Worm (Caenorhabditis elegans): ENCODE measurements around the gene Y75B8A.32.

Gene Y75B8A.32

ce11 chrIII:12375614-12376013 is 17.3 kb upstream of the Y75B8A.32 start:
- no peak for TF ChIP-seq skn-1 (tag; optimal IDR thresholded peaks at IDR 0.05)
- TF ChIP-seq sem-4 (tag; optimal IDR thresholded peaks at IDR 0.05), result no peak
- no peak for TF ChIP-seq lsy-2 (tag; optimal IDR thresholded peaks at IDR 0.05)

ce11 chrIII:12373807-12374266 is 15.5 kb upstream of the Y75B8A.32 start, which contains the start of gene glrx-5:
Gene glrx-5, minus strand, starts transcription at chrIII:12373857.
- TF ChIP-seq sma-3 (GFP tag; optimal IDR thresholded peaks at IDR 0.05), result no peak
- TF ChIP-seq elt-3 (tag; optimal IDR thresholded peaks at IDR 0.05), result no peak
- no peak for TF ChIP-seq mab-5 (tag; optimal IDR thresholded peaks at IDR 0.05)
- TF ChIP-seq lsy-2 (tag; optimal IDR thresholded peaks at IDR 0.05), result no peak
- no peak for TF ChIP-seq ceh-82 (tag; optimal IDR thresholded peaks at IDR 0.05)
- no peak for TF ChIP-seq lin-39 (tag; optimal IDR thresholded peaks at IDR 0.05)
- no peak for TF ChIP-seq peb-1 (tag; optimal IDR thresholded peaks at IDR 0.05)
- no peak for TF ChIP-seq unc-62 (GFP tag; optimal IDR thresholded peaks at IDR 0.05)
- no peak for TF ChIP-seq zag-1 (tag; optimal IDR thresholded peaks at IDR 0.05)
- TF ChIP-seq sem-4 (tag; optimal IDR thresholded peaks at IDR 0.05), result no peak
- no peak for TF ChIP-seq nhr-77 (tag; optimal IDR thresholded peaks at IDR 0.05)
- TF ChIP-seq Y55F3AM.14 (GFP tag; optimal IDR thresholded peaks at IDR 0.05), result no peak
- no peak for TF ChIP-seq dmd-4 (tag; optimal IDR thresholded peaks at IDR 0.05)
- no peak for TF ChIP-seq skn-1 (tag; optimal IDR thresholded peaks at IDR 0.05)
- TF ChIP-seq ztf-1 (GFP tag; conservative IDR thresholded peaks at IDR 0.05), result no peak
- TF ChIP-seq nhr-10 (tag; optimal IDR thresholded peaks at IDR 0.05), result no peak
- TF ChIP-seq nhr-21 (tag; optimal IDR thresholded peaks at IDR 0.05), result no peak
- TF ChIP-seq alr-1 (tag; optimal IDR thresholded peaks at IDR 0.05), result no peak
- no peak for TF ChIP-seq aly-2 (tag; optimal IDR thresholded peaks at IDR 0.05)
- no peak for TF ChIP-seq ceh-16 (tag; optimal IDR thresholded peaks at IDR 0.05)

ce11 chrIII:12373306-12373705 is 14.9 kb upstream of the Y75B8A.32 start:
- no peak for TF ChIP-seq C34F6.9 (tag; optimal IDR thresholded peaks at IDR 0.05)
- TF ChIP-seq snpc-4 (tag; optimal IDR thresholded peaks at IDR 0.05), result no peak
- TF ChIP-seq blmp-1 (tag; optimal IDR thresholded peaks at IDR 0.05; ENCODE audit: insufficient read depth), result no peak
- TF ChIP-seq nhr-6 (tag; optimal IDR thresholded peaks at IDR 0.05), result no peak
- no peak for TF ChIP-seq egl-27 (tag; optimal IDR thresholded peaks at IDR 0.05)
- no peak for TF ChIP-seq ceh-82 (tag; optimal IDR thresholded peaks at IDR 0.05)
- TF ChIP-seq nhr-12 (tag; optimal IDR thresholded peaks at IDR 0.05), result no peak
- TF ChIP-seq ama-1 (optimal IDR thresholded peaks at IDR 0.05), result no peak
- no peak for TF ChIP-seq ztf-4 (tag; optimal IDR thresholded peaks at IDR 0.05)

- TF ChIP-seq sem-4 (tag; optimal IDR thresholded peaks at IDR 0.05) (no peak), snpc-4 (tag; optimal IDR thresholded peaks at IDR 0.05) (no peak), egl-27 (tag; optimal IDR thresholded peaks at IDR 0.05) (no peak), ceh-82 (tag; optimal IDR thresholded peaks at IDR 0.05) (no peak), nhr-129 (tag; optimal IDR thresholded peaks at IDR 0.05) (no peak), unc-55 (GFP tag; optimal IDR thresholded peaks at IDR 0.05) (no peak), skn-1 (tag; optimal IDR thresholded peaks at IDR 0.05) (no peak), elt-3 (tag; optimal IDR thresholded peaks at IDR 0.05) (no peak), ceh-16 (tag; optimal IDR thresholded peaks at IDR 0.05) (no peak)
Measured at ce11 chrIII:12372080-12373065, 14.0 kb upstream of the Y75B8A.32 start.

- TF ChIP-seq C34F6.9 (tag; optimal IDR thresholded peaks at IDR 0.05) (peak; percentile 51), mab-5 (tag; optimal IDR thresholded peaks at IDR 0.05) (peak; percentile 54), ama-1 (optimal IDR thresholded peaks at IDR 0.05) (peak; percentile 49), nhr-23 (tag; optimal IDR thresholded peaks at IDR 0.05) (no peak), lin-13 (GFP tag; optimal IDR thresholded peaks at IDR 0.05) (peak; percentile 75), sma-3 (GFP tag; optimal IDR thresholded peaks at IDR 0.05) (peak; percentile 53), gmeb-1 (tag; optimal IDR thresholded peaks at IDR 0.05) (peak; percentile 70), R02D3.7 (tag; optimal IDR thresholded peaks at IDR 0.05) (no peak), alr-1 (tag; optimal IDR thresholded peaks at IDR 0.05) (no peak), dmd-4 (tag; optimal IDR thresholded peaks at IDR 0.05) (no peak), unc-55 (GFP tag; optimal IDR thresholded peaks at IDR 0.05) (peak; percentile 75), nhr-6 (tag; optimal IDR thresholded peaks at IDR 0.05) (peak; percentile 17), sma-9 (GFP tag; optimal IDR thresholded peaks at IDR 0.05) (peak; percentile 67), sma-9 (tag; optimal IDR thresholded peaks at IDR 0.05) (no peak), snpc-4 (tag; optimal IDR thresholded peaks at IDR 0.05) (peak; percentile 35), lin-11 (tag; optimal IDR thresholded peaks at IDR 0.05) (no peak), F13H6.1 (tag; optimal IDR thresholded peaks at IDR 0.05) (peak; percentile 60), nhr-25 (tag; optimal IDR thresholded peaks at IDR 0.05) (peak; percentile 8), lsy-2 (tag; optimal IDR thresholded peaks at IDR 0.05) (peak; percentile 59 to 77), nhr-129 (tag; optimal IDR thresholded peaks at IDR 0.05) (peak; percentile 66), crh-2 (tag; optimal IDR thresholded peaks at IDR 0.05) (peak; percentile 22), skn-1 (tag; optimal IDR thresholded peaks at IDR 0.05) (peak; percentile 81)
Measured at ce11 chrIII:12370011-12370506, 11.7 kb upstream of the Y75B8A.32 start, which contains the start of gene rpt-6. Gene rpt-6, plus strand, starts transcription at chrIII:12370456.

Measured in whole organism, L2 larva.